Worm (Caenorhabditis elegans): ENCODE results near the gene ttr-54.

ce11 chrIV:10194345-10194744 lies 38.8 kb downstream of the ttr-54 start, which contains the start of gene ptrg-1:
- TF ChIP-seq unc-86 (tag; optimal IDR thresholded peaks at IDR 0.05), result no peak
- TF ChIP-seq lin-13 (GFP tag; optimal IDR thresholded peaks at IDR 0.05), result no peak
- TF ChIP-seq zag-1 (tag; optimal IDR thresholded peaks at IDR 0.05), result no peak
- TF ChIP-seq lin-15B (tag; optimal IDR thresholded peaks at IDR 0.05), result no peak
- TF ChIP-seq xbp-1 (tag; optimal IDR thresholded peaks at IDR 0.05), result no peak
- no peak for TF ChIP-seq fos-1 (tag; optimal IDR thresholded peaks at IDR 0.05)
- no peak for TF ChIP-seq unc-130 (tag; optimal IDR thresholded peaks at IDR 0.05)
- TF ChIP-seq C16A3.4 (tag; optimal IDR thresholded peaks at IDR 0.05), result no peak
- no peak for TF ChIP-seq lin-39 (tag; optimal IDR thresholded peaks at IDR 0.05)
- TF ChIP-seq isw-1 (GFP tag; IDR thresholded peaks at IDR 0.05), result no peak
- TF ChIP-seq skn-1 (tag; optimal IDR thresholded peaks at IDR 0.05), result no peak
- no peak for TF ChIP-seq elt-2 (tag; optimal IDR thresholded peaks at IDR 0.05)
- no peak for TF ChIP-seq unc-62 (GFP tag; optimal IDR thresholded peaks at IDR 0.05)
- no peak for TF ChIP-seq sptf-1 (tag; optimal IDR thresholded peaks at IDR 0.05)

Data from whole organism, L1 larva.